Worm (Caenorhabditis elegans): Measurements from ENCODE around the gene C03B1.9.
A peak's percentile ranks its signal among the peaks of the same experiment; 100 is the strongest.

C03B1.9 gene

ce11 chrX:6338446-6338845 is 8.5 kb downstream of the C03B1.9 start:
- TF ChIP-seq ceh-2 (tag; optimal IDR thresholded peaks at IDR 0.05) (no peak), pag-3 (tag; optimal IDR thresholded peaks at IDR 0.05; ENCODE audit: borderline replicate concordance) (no peak), ceh-9 (tag; optimal IDR thresholded peaks at IDR 0.05) (no peak), pqm-1 (tag; optimal IDR thresholded peaks at IDR 0.05) (peak; percentile 40), elt-2 (tag; optimal IDR thresholded peaks at IDR 0.05) (peak; percentile 92), hlh-30 (tag; optimal IDR thresholded peaks at IDR 0.05; ENCODE audit: insufficient read depth) (no peak), ttx-3 (tag; optimal IDR thresholded peaks at IDR 0.05) (no peak), sox-2 (GFP tag; IDR thresholded peaks at IDR 0.05) (no peak), mec-3 (tag; optimal IDR thresholded peaks at IDR 0.05; ENCODE audit: borderline replicate concordance) (no peak), che-1 (tag; optimal IDR thresholded peaks at IDR 0.05) (no peak)

- TF ChIP-seq fkh-6 (tag; optimal IDR thresholded peaks at IDR 0.05), result no peak
- no peak for TF ChIP-seq unc-55 (GFP tag; optimal IDR thresholded peaks at IDR 0.05)
- TF ChIP-seq che-1 (tag; optimal IDR thresholded peaks at IDR 0.05), result no peak
- no peak for TF ChIP-seq Y22D7AL.16 (tag; optimal IDR thresholded peaks at IDR 0.05)
These were observed 9.0 kb downstream of the C03B1.9 start, which contains the start of gene C03B1.13 for ce11 chrX:6337951-6338350. Gene C03B1.13 (minus strand): TSS chrX:6338051.

- TF ChIP-seq ref-2 (tag; optimal IDR thresholded peaks at IDR 0.05), result no peak
- no peak for TF ChIP-seq odd-2 (tag; optimal IDR thresholded peaks at IDR 0.05)
- TF ChIP-seq K09A11.1 (tag; optimal IDR thresholded peaks at IDR 0.05; ENCODE audit: insufficient read depth), result no peak
- TF ChIP-seq unc-3 (GFP tag; conservative IDR thresholded peaks at IDR 0.05), result no peak
- TF ChIP-seq unc-3 (tag; optimal IDR thresholded peaks at IDR 0.05), result no peak
These were observed 9.6 kb downstream of the C03B1.9 start for ce11 chrX:6337338-6337737.

- TF ChIP-seq unc-86 (tag; optimal IDR thresholded peaks at IDR 0.05) (no peak), T23F11.4 (GFP tag; optimal IDR thresholded peaks at IDR 0.05) (no peak), eyg-1 (tag; optimal IDR thresholded peaks at IDR 0.05) (no peak), Y22D7AL.16 (tag; optimal IDR thresholded peaks at IDR 0.05) (no peak), zip-5 (tag; optimal IDR thresholded peaks at IDR 0.05) (no peak), ceh-48 (tag; optimal IDR thresholded peaks at IDR 0.05) (no peak), ceh-24 (tag; optimal IDR thresholded peaks at IDR 0.05) (no peak), pha-4 (tag; optimal IDR thresholded peaks at IDR 0.05) (no peak), unc-3 (GFP tag; conservative IDR thresholded peaks at IDR 0.05) (no peak), unc-3 (tag; optimal IDR thresholded peaks at IDR 0.05) (no peak)
These were observed 12.3 kb downstream of the C03B1.9 start for ce11 chrX:6334602-6335001.

- no peak for TF ChIP-seq ceh-24 (tag; optimal IDR thresholded peaks at IDR 0.05)
- TF ChIP-seq fax-1 (tag; optimal IDR thresholded peaks at IDR 0.05), result no peak
These were observed 12.9 kb downstream of the C03B1.9 start, which contains the start of gene col-171 for ce11 chrX:6333998-6334397. Gene col-171 (plus strand): TSS chrX:6334298.

ce11 chrX:6331409-6331808 is 15.5 kb downstream of the C03B1.9 start, which contains the start of gene col-170:
Gene col-170 (plus strand): TSS chrX:6331709.
- TF ChIP-seq ceh-19 (GFP tag; optimal IDR thresholded peaks at IDR 0.05), result no peak
- TF ChIP-seq fax-1 (tag; optimal IDR thresholded peaks at IDR 0.05), result no peak
- no peak for TF ChIP-seq ztf-16 (tag; optimal IDR thresholded peaks at IDR 0.05)
- no peak for TF ChIP-seq F13H6.1 (tag; optimal IDR thresholded peaks at IDR 0.05)
- TF ChIP-seq ceh-48 (tag; optimal IDR thresholded peaks at IDR 0.05), result no peak
- no peak for TF ChIP-seq lin-11 (tag; optimal IDR thresholded peaks at IDR 0.05)
- TF ChIP-seq K09A11.1 (tag; optimal IDR thresholded peaks at IDR 0.05; ENCODE audit: insufficient read depth), result no peak
- TF ChIP-seq ceh-9 (tag; optimal IDR thresholded peaks at IDR 0.05), result no peak
- TF ChIP-seq npax-4 (tag; optimal IDR thresholded peaks at IDR 0.05), result no peak
- TF ChIP-seq nhr-11 (tag; optimal IDR thresholded peaks at IDR 0.05), result no peak
- no peak for TF ChIP-seq ama-1 (optimal IDR thresholded peaks at IDR 0.05)

Data from whole organism, late embryonic.